Worm (Caenorhabditis elegans) whole organism, L1 larva: ENCODE data around the gene eftu-2.

Experiments
- C34B4.2 ChIP-seq: sonication (generic microtip); optimal IDR thresholded peaks from 2 replicates; lab custom pipeline; 2017; ENCODE audit warnings: mild to moderate bottlenecking, missing genetic modification characterization, missing compliant biosample characterization
- F16B12.6 ChIP-seq: fragments of 150-350 bp; optimal IDR thresholded peaks from 2 replicates; lab custom pipeline; 2014; ENCODE audit warnings: missing biosample characterization, missing genetic modification characterization
- aha-1 ChIP-seq: fragments of 150-350 bp; optimal IDR thresholded peaks from 2 replicates; lab custom pipeline; 2014; ENCODE audit warnings: missing biosample characterization, missing genetic modification characterization
- aly-2 ChIP-seq: fragments of 150-350 bp; optimal IDR thresholded peaks from 2 replicates; lab custom pipeline; 2014; ENCODE audit warnings: missing biosample characterization, missing genetic modification characterization
- ama-1 ChIP-seq: fragments of 150-350 bp; optimal IDR thresholded peaks from 2 replicates; lab custom pipeline; 2014
- blmp-1 ChIP-seq: fragments of 150-350 bp; optimal IDR thresholded peaks from 2 replicates; lab custom pipeline; 2014; ENCODE audit warnings: missing biosample characterization, missing genetic modification characterization
- ceh-88 ChIP-seq: fragments of 200-800 bp; sonication (Bioruptor generic); IDR thresholded peaks from 2 replicates; pipeline ENCODE4 v1.3.6; 2022; ENCODE audit warnings: missing genetic modification characterization, missing compliant biosample characterization
- ceh-90 ChIP-seq: sonication (generic microtip); optimal IDR thresholded peaks from 2 replicates; lab custom pipeline; 2016; ENCODE audit warnings: missing genetic modification characterization, missing compliant biosample characterization
- dpl-1 ChIP-seq, 3 experiments: fragments of 150-350 bp in 2 of 3; sonication (generic microtip) in 1 of 3; optimal IDR thresholded peaks; 2 replicates each; lab custom pipeline; 2014 to 2017; ENCODE audit warnings: missing biosample characterization in 3 of 3, missing genetic modification characterization in 3 of 3, missing genetic modification reagents in 3 of 3
- efl-1 ChIP-seq, 4 experiments: fragments of 150-350 bp; optimal IDR thresholded peaks in 3 of 4; peaks in 1 of 4; 1 replicate in 1 of 4; 2 replicates in 3 of 4; lab custom pipeline; 2014; ENCODE audit warnings: missing biosample characterization in 2 of 4, missing genetic modification characterization in 2 of 4, missing genetic modification reagents in 2 of 4
- efl-3 ChIP-seq: fragments of 200-800 bp; sonication (Bioruptor generic); optimal IDR thresholded peaks from 2 replicates; lab custom pipeline; 2018; ENCODE audit warnings: mild to moderate bottlenecking, missing genetic modification characterization, missing compliant biosample characterization
- elt-2 ChIP-seq: sonication (generic microtip); optimal IDR thresholded peaks from 2 replicates; lab custom pipeline; 2016; ENCODE audit warnings: missing genetic modification characterization, mild to moderate bottlenecking, inconsistent platforms, missing compliant biosample characterization, missing genetic modification reagents
- elt-3 ChIP-seq, 6 experiments: fragments of 150-350 bp in 1 of 6; sonication (generic microtip); optimal IDR thresholded peaks; 2 replicates each; lab custom pipeline; 2017 to 2018; ENCODE audit warnings: missing biosample characterization in 6 of 6, missing genetic modification characterization in 6 of 6, inconsistent platforms in 1 of 6
- fkh-10 ChIP-seq: sonication (generic microtip); optimal IDR thresholded peaks from 2 replicates; lab custom pipeline; 2017; ENCODE audit warnings: missing biosample characterization, missing genetic modification reagents, missing genetic modification characterization
- fkh-4 ChIP-seq: sonication (generic microtip); optimal IDR thresholded peaks from 2 replicates; lab custom pipeline; 2016; ENCODE audit warnings: missing compliant biosample characterization, missing genetic modification characterization, borderline replicate concordance
- fos-1 ChIP-seq: fragments of 150-350 bp; optimal IDR thresholded peaks from 2 replicates; lab custom pipeline; 2014; ENCODE audit warnings: missing biosample characterization, missing genetic modification characterization
- grh-1 ChIP-seq: fragments of 200-800 bp; sonication (Bioruptor generic); IDR thresholded peaks from 2 replicates; pipeline ENCODE4 v1.3.6; 2022; ENCODE audit warnings: missing genetic modification reagents, missing genetic modification characterization, missing compliant biosample characterization
- hlh-17 ChIP-seq: fragments of 200-800 bp; sonication (Bioruptor generic); optimal IDR thresholded peaks from 2 replicates; lab custom pipeline; 2018; ENCODE audit warnings: missing genetic modification characterization, mild to moderate bottlenecking, missing compliant biosample characterization, moderate library complexity, borderline replicate concordance
- jun-1 ChIP-seq: fragments of 150-350 bp; optimal IDR thresholded peaks from 2 replicates; lab custom pipeline; 2014; ENCODE audit warnings: missing biosample characterization, missing genetic modification reagents, missing genetic modification characterization
- lin-14 ChIP-seq: fragments of 200-800 bp; sonication (Bioruptor generic); optimal IDR thresholded peaks from 2 replicates; lab custom pipeline; 2018; ENCODE audit warnings: mild to moderate bottlenecking, missing genetic modification characterization, moderate library complexity, missing compliant biosample characterization
- lir-3 ChIP-seq: sonication (generic microtip); optimal IDR thresholded peaks from 2 replicates; lab custom pipeline; 2016; ENCODE audit warnings: mild to moderate bottlenecking, missing genetic modification characterization, moderate library complexity, missing compliant biosample characterization; ENCODE audit not compliant: poor library complexity
- lsy-2 ChIP-seq, 2 experiments: fragments of 150-350 bp; optimal IDR thresholded peaks; 2 replicates each; lab custom pipeline; 2014; ENCODE audit warnings: missing biosample characterization in 2 of 2, missing genetic modification characterization in 2 of 2
- mab-9 ChIP-seq: fragments of 200-800 bp; sonication (Bioruptor generic); IDR thresholded peaks from 2 replicates; pipeline ENCODE4 v1.3.6; 2022; ENCODE audit warnings: missing genetic modification reagents, missing genetic modification characterization, missing compliant biosample characterization
- mep-1 ChIP-seq: fragments of 150-350 bp; optimal IDR thresholded peaks from 2 replicates; lab custom pipeline; 2014; ENCODE audit warnings: missing biosample characterization, missing genetic modification characterization
- nhr-11 ChIP-seq: fragments of 150-350 bp; optimal IDR thresholded peaks from 2 replicates; lab custom pipeline; 2014; ENCODE audit warnings: missing biosample characterization, missing genetic modification characterization
- nhr-19 ChIP-seq: fragments of 200-800 bp; sonication (Bioruptor generic); conservative IDR thresholded peaks from 2 replicates; pipeline ENCODE4 v1.3.6; 2022; ENCODE audit warnings: missing genetic modification characterization, missing compliant biosample characterization
- nhr-20 ChIP-seq: sonication (generic microtip); optimal IDR thresholded peaks from 2 replicates; lab custom pipeline; 2016; ENCODE audit warnings: mild to moderate bottlenecking, missing genetic modification characterization, missing compliant biosample characterization
- nhr-237 ChIP-seq: fragments of 150-350 bp; optimal IDR thresholded peaks from 2 replicates; lab custom pipeline; 2014; ENCODE audit warnings: missing biosample characterization, missing genetic modification characterization
- nhr-71 ChIP-seq: sonication (generic microtip); optimal IDR thresholded peaks from 2 replicates; lab custom pipeline; 2016; ENCODE audit warnings: mild to moderate bottlenecking, missing genetic modification characterization, moderate library complexity, missing compliant biosample characterization
- nhr-85 ChIP-seq: sonication (generic microtip); peaks from one replicate; lab custom pipeline; 2016; ENCODE audit warnings: missing genetic modification characterization, inconsistent platforms, missing compliant biosample characterization
- pax-3 ChIP-seq: fragments of 200-800 bp; sonication (Bioruptor generic); optimal IDR thresholded peaks from 2 replicates; lab custom pipeline; 2018; ENCODE audit warnings: mild to moderate bottlenecking, missing genetic modification characterization, moderate library complexity, missing compliant biosample characterization
- rnt-1 ChIP-seq: sonication (generic microtip); optimal IDR thresholded peaks from 2 replicates; lab custom pipeline; 2016; ENCODE audit warnings: mild to moderate bottlenecking, missing genetic modification characterization, moderate library complexity, missing compliant biosample characterization
- skn-1 ChIP-seq: fragments of 150-350 bp; optimal IDR thresholded peaks from 2 replicates; lab custom pipeline; 2014; ENCODE audit warnings: missing biosample characterization, missing genetic modification characterization
- snpc-4 ChIP-seq: fragments of 150-350 bp; optimal IDR thresholded peaks from 2 replicates; lab custom pipeline; 2014; ENCODE audit warnings: missing biosample characterization, missing genetic modification characterization
- snu-23 ChIP-seq: sonication (generic microtip); optimal IDR thresholded peaks from 2 replicates; lab custom pipeline; 2016; ENCODE audit warnings: missing genetic modification characterization, missing compliant biosample characterization
- sptf-1 ChIP-seq: fragments of 150-350 bp; optimal IDR thresholded peaks from 2 replicates; lab custom pipeline; 2014; ENCODE audit warnings: missing biosample characterization, missing genetic modification characterization
- sup-37 ChIP-seq: fragments of 200-800 bp; sonication (Bioruptor generic); optimal IDR thresholded peaks from 2 replicates; lab custom pipeline; 2018; ENCODE audit warnings: mild to moderate bottlenecking, missing genetic modification characterization, missing compliant biosample characterization
- swsn-7 ChIP-seq: sonication (generic microtip); optimal IDR thresholded peaks from 2 replicates; lab custom pipeline; 2016; ENCODE audit warnings: missing genetic modification characterization, missing compliant biosample characterization
- tbx-2 ChIP-seq: sonication (generic microtip); optimal IDR thresholded peaks from 2 replicates; lab custom pipeline; 2016; ENCODE audit warnings: missing genetic modification characterization, missing compliant biosample characterization
- tlp-1 ChIP-seq: fragments of 150-350 bp; optimal IDR thresholded peaks from 2 replicates; lab custom pipeline; 2014; ENCODE audit warnings: missing biosample characterization, missing genetic modification characterization
- unc-130 ChIP-seq: fragments of 150-350 bp; optimal IDR thresholded peaks from 2 replicates; lab custom pipeline; 2017; ENCODE audit warnings: missing biosample characterization, missing genetic modification characterization, inconsistent platforms
- unc-30 ChIP-seq: sonication (generic microtip); optimal IDR thresholded peaks from 2 replicates; lab custom pipeline; 2017; ENCODE audit warnings: missing biosample characterization, missing genetic modification characterization
- unc-62 ChIP-seq: fragments of 150-350 bp; optimal IDR thresholded peaks from 2 replicates; lab custom pipeline; 2014; ENCODE audit warnings: missing biosample characterization, missing genetic modification reagents, missing genetic modification characterization
- unc-86 ChIP-seq: sonication (generic microtip); optimal IDR thresholded peaks from 2 replicates; lab custom pipeline; 2016; ENCODE audit warnings: missing genetic modification characterization, missing compliant biosample characterization
- xbp-1 ChIP-seq: sonication (generic microtip); optimal IDR thresholded peaks from 2 replicates; lab custom pipeline; 2016; ENCODE audit warnings: missing genetic modification characterization, missing compliant biosample characterization
- zag-1 ChIP-seq: fragments of 150-350 bp; optimal IDR thresholded peaks from 2 replicates; lab custom pipeline; 2014; ENCODE audit warnings: missing biosample characterization, missing genetic modification characterization
- ztf-11 ChIP-seq, 2 experiments: sonication (generic microtip); optimal IDR thresholded peaks; 2 replicates each; lab custom pipeline; 2016 to 2017; ENCODE audit warnings: missing genetic modification characterization in 2 of 2, missing biosample characterization in 1 of 2, missing compliant biosample characterization in 1 of 2

Gene eftu-2

ce11 chrIII:5988010-5988409 is 21.4 kb upstream of the eftu-2 start (continued):
- TF ChIP-seq skn-1 (tag; lab: Kevin White, UChicago) (no peak), nhr-85 (no peak), elt-2 (tag; lab: Kevin White, UChicago) (no peak), xbp-1 (tag; lab: Kevin White, UChicago) (no peak), nhr-19 (0 out of 2 replicates have a peak, but pooled peaks have one; percentile 12), fkh-10 (GFP tag; lab: Kevin White, UChicago) (no peak), nhr-20 (no peak), lir-3 (tag; lab: Kevin White, UChicago) (no peak), blmp-1 (tag; lab: Kevin White, UChicago) (no peak), sptf-1 (no peak), lin-14 (peak; percentile 50)
- TF ChIP-seq, all 84 proteins: peak for 9

DNA sequence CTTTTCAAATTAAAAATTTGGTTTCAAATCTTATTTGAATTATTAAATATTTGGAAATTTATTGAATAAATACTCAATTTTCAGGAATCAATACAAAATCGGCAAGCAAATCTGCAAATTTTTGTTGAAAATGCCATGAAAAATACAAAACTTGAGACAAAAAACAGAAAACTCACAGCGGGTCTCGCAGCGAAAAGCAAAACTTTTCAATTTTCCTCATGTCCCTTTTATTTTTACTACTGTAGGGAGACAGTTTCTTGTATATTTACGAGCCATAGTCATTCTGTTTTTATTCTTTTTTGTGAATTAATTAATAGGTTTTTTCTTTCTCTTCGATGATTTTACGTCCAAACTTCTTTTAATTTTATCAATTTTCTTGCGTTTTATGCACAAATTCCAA is 20.9 kb upstream of the eftu-2 start:
- TF ChIP-seq unc-62 (GFP tag; lab: Kevin White, UChicago) (no peak), ama-1 (lab: Kevin White, UChicago) (no peak), unc-30 (tag; lab: Kevin White, UChicago) (no peak), sptf-1 (no peak), skn-1 (tag; lab: Kevin White, UChicago) (no peak), rnt-1 (no peak), pax-3 (tag; lab: Kevin White, UChicago) (no peak), nhr-71 (tag; lab: Kevin White, UChicago) (no peak), efl-3 (no peak), ceh-90 (tag; lab: Kevin White, UChicago) (no peak), fkh-4 (no peak), lsy-2 (tag; optimal IDR thresholded peaks at IDR 0.05; lab: Kevin White, UChicago) (no peak)
- TF ChIP-seq, all 84 proteins: peak for 0

DNA sequence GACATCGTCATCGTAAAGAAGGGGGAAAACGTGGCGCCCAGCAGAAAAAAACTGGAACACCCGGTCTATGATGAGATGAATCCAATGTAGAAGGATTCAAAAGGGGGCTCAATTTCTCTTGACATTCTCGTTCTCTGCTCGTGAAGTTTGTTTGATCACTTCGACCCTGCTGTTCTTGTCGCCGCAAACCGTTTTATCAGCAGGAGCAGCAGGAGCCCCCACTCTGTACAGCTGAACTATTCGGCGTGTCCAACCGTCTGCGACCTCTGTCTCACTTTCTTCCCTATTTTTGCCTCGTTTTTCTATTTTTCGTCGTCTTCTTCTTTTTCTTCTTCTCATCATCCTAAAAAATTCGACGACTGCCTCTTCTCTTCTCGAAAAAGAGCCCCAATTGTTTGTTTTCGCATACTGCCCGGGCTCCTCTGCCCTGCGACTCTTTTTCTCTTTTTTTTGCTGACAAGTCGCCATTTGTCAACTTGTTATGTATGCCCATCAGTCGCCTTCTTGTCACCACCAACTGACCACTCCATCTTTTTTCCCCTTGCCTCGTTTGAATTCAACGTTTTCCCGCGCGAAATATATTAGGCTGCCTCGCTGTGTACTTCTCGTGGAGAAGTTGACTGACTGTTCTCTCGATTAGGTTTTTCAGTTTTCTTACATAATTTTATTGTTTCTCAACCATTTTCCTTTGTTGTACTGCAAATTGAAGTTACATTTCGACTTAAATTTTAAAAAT is 20.2 kb upstream of the eftu-2 start:
- TF ChIP-seq fos-1 (tag; lab: Kevin White, UChicago) (no peak), ztf-11 (tag; optimal IDR thresholded peaks at IDR 0.05; lab: Kevin White, UChicago) (peak in 1 of 2 experiments; percentile 20), rnt-1 (peak; percentile 22), ceh-88 (GFP tag; lab: Robert Waterston, UW) (no peak), fkh-10 (GFP tag; lab: Kevin White, UChicago) (peak; percentile 9), snu-23 (GFP tag; lab: Kevin White, UChicago) (peak; percentile 23), dpl-1 (GFP tag; optimal IDR thresholded peaks at IDR 0.05; lab: Kevin White, UChicago) (peak; percentile 71 to 82 (median 75)), nhr-11 (tag; lab: Kevin White, UChicago) (no peak), sup-37 (GFP tag; lab: Kevin White, UChicago) (no peak), aha-1 (tag; lab: Kevin White, UChicago) (no peak), jun-1 (tag; lab: Kevin White, UChicago) (no peak), hlh-17 (GFP tag; lab: Kevin White, UChicago) (no peak), lsy-2 (tag; optimal IDR thresholded peaks at IDR 0.05; lab: Kevin White, UChicago) (peak in 1 of 2 experiments; percentile 40), unc-130 (tag; lab: Kevin White, UChicago) (no peak), zag-1 (no peak), tbx-2 (tag; lab: Kevin White, UChicago) (peak; percentile 23), F16B12.6 (no peak), tlp-1 (tag; lab: Kevin White, UChicago) (no peak), nhr-20 (peak; percentile 35), snpc-4 (tag; lab: Kevin White, UChicago) (no peak), unc-86 (tag; lab: Kevin White, UChicago) (peak; percentile 24), mep-1 (tag; lab: Kevin White, UChicago) (peak; percentile 45), swsn-7 (peak; percentile 14), C34B4.2 (tag; lab: Kevin White, UChicago) (no peak), nhr-85 (no peak), elt-3 (tag; optimal IDR thresholded peaks at IDR 0.05; lab: Kevin White, UChicago) (no peak), mab-9 (peak; percentile 73), blmp-1 (tag; lab: Kevin White, UChicago) (peak; percentile 39), grh-1 (GFP tag; lab: Robert Waterston, UW) (no peak), nhr-237 (tag; lab: Kevin White, UChicago) (no peak), sptf-1 (no peak), efl-1 (optimal IDR thresholded peaks at IDR 0.05; lab: Kevin White, UChicago) (peak; percentile 77), efl-1 (GFP tag; optimal IDR thresholded peaks at IDR 0.05 in 1 of 2; lab: Kevin White, UChicago) (peak; percentile 81 to 97), nhr-71 (tag; lab: Kevin White, UChicago) (peak; percentile 39), ama-1 (lab: Kevin White, UChicago) (peak; percentile 19), aly-2 (tag; lab: Kevin White, UChicago) (no peak), lin-14 (peak; percentile 66)
